Worm (Caenorhabditis elegans) whole organism, L4 larva: Measurements from ENCODE around the gene puf-12.

ENCODE experiments used
- F10B5.3 ChIP-seq: sonication (generic microtip); optimal IDR thresholded peaks from 2 replicates; lab custom pipeline; 2016; ENCODE audit warnings: mild to moderate bottlenecking, missing genetic modification characterization, missing compliant biosample characterization
- F37D6.2 ChIP-seq: sonication (generic microtip); optimal IDR thresholded peaks from 2 replicates; lab custom pipeline; 2016; ENCODE audit warnings: mild to moderate bottlenecking, missing genetic modification characterization, missing compliant biosample characterization
- F44E2.7 ChIP-seq: fragments of 200-800 bp; sonication (Bioruptor generic); IDR thresholded peaks from 2 replicates; pipeline ENCODE4 v2.1.2; 2022; ENCODE audit warnings: missing genetic modification characterization, missing compliant biosample characterization
- F49E8.2 ChIP-seq: sonication (generic microtip); optimal IDR thresholded peaks from 2 replicates; lab custom pipeline; 2016; ENCODE audit warnings: missing compliant biosample characterization, mild to moderate bottlenecking, missing genetic modification characterization, borderline replicate concordance
- Y48G9A.11 ChIP-seq: fragments of 200-800 bp; sonication (Bioruptor generic); IDR thresholded peaks from 2 replicates; pipeline ENCODE4 v1.3.6; 2022; ENCODE audit warnings: missing genetic modification reagents, missing genetic modification characterization, missing compliant biosample characterization
- aha-1 ChIP-seq: fragments of 150-350 bp; peaks from one replicate; lab custom pipeline; 2014; ENCODE audit warnings: missing biosample characterization, missing genetic modification characterization
- arid-1 ChIP-seq: fragments of 200-800 bp; sonication (Bioruptor generic); conservative IDR thresholded peaks from 2 replicates; pipeline ENCODE4 v1.3.6; 2022; ENCODE audit warnings: missing genetic modification reagents, missing genetic modification characterization, missing compliant biosample characterization
- ceh-44 ChIP-seq: fragments of 200-800 bp; sonication (Bioruptor generic); IDR thresholded peaks from 2 replicates; pipeline ENCODE4 v1.3.6; 2022; ENCODE audit warnings: missing genetic modification reagents, missing genetic modification characterization, missing compliant biosample characterization
- daf-16 ChIP-seq, 3 experiments: sonication (generic microtip); optimal IDR thresholded peaks; 2 replicates each; lab custom pipeline; 2016 to 2017; ENCODE audit warnings: missing genetic modification characterization in 3 of 3, missing genetic modification reagents in 3 of 3, mild to moderate bottlenecking in 2 of 3, missing compliant biosample characterization in 2 of 3, missing biosample characterization in 1 of 3, moderate library complexity in 1 of 3
- daf-8 ChIP-seq: fragments of 200-800 bp; sonication (Bioruptor generic); IDR thresholded peaks from 2 replicates; pipeline ENCODE4 v1.3.6; 2022; ENCODE audit warnings: missing genetic modification characterization, missing compliant biosample characterization
- dmd-9 ChIP-seq: fragments of 200-800 bp; sonication (Bioruptor generic); IDR thresholded peaks from 2 replicates; pipeline ENCODE4 v1.3.6; 2022; ENCODE audit warnings: missing genetic modification reagents, missing genetic modification characterization, missing compliant biosample characterization
- dve-1 ChIP-seq: sonication (generic microtip); optimal IDR thresholded peaks from 2 replicates; lab custom pipeline; 2017; ENCODE audit warnings: antibody characterized with exemption, mild to moderate bottlenecking, missing genetic modification characterization, missing compliant biosample characterization; ENCODE audit not compliant: insufficient read depth
- egl-43 ChIP-seq: fragments of 200-800 bp; sonication (Bioruptor generic); IDR thresholded peaks from 2 replicates; pipeline ENCODE4 v1.3.6; 2022; ENCODE audit warnings: missing genetic modification reagents, missing genetic modification characterization, missing compliant biosample characterization
- fkh-10 ChIP-seq: fragments of 150-350 bp; optimal IDR thresholded peaks from 2 replicates; lab custom pipeline; 2014; ENCODE audit warnings: missing biosample characterization, missing genetic modification reagents, missing genetic modification characterization
- gei-8 ChIP-seq: fragments of 200-800 bp; sonication (Bioruptor generic); optimal IDR thresholded peaks from 2 replicates; lab custom pipeline; 2018; ENCODE audit warnings: mild to moderate bottlenecking, missing genetic modification characterization, missing compliant biosample characterization
- hif-1 ChIP-seq, 2 experiments: sonication (generic microtip); optimal IDR thresholded peaks; 2 replicates each; lab custom pipeline; 2016 to 2017; ENCODE audit warnings: missing compliant biosample characterization in 2 of 2, missing genetic modification characterization in 2 of 2, missing genetic modification reagents in 2 of 2, missing genotype in 2 of 2, mild to moderate bottlenecking in 1 of 2
- hmg-1.1 ChIP-seq: fragments of 200-800 bp; sonication (Bioruptor generic); IDR thresholded peaks from 2 replicates; pipeline ENCODE4 v1.3.6; 2022; ENCODE audit warnings: missing genetic modification reagents, missing genetic modification characterization, missing compliant biosample characterization
- lin-1 ChIP-seq: fragments of 200-800 bp; sonication (Bioruptor generic); IDR thresholded peaks from 2 replicates; pipeline ENCODE4 v1.3.6; 2022; ENCODE audit warnings: missing genetic modification reagents, missing genetic modification characterization, missing compliant biosample characterization
- lin-13 ChIP-seq: fragments of 150-350 bp; optimal IDR thresholded peaks from 2 replicates; lab custom pipeline; 2014; ENCODE audit warnings: missing biosample characterization, missing genetic modification reagents, missing genetic modification characterization
- lin-15B ChIP-seq: fragments of 150-350 bp; sonication (generic microtip); optimal IDR thresholded peaks from 3 replicates; lab custom pipeline; 2014; ENCODE audit warnings: missing biosample characterization, missing genetic modification characterization
- lin-29 ChIP-seq: fragments of 200-800 bp; sonication (Bioruptor generic); IDR thresholded peaks from 2 replicates; pipeline ENCODE4 v1.3.6; 2022; ENCODE audit warnings: missing genetic modification reagents, missing genetic modification characterization, missing compliant biosample characterization
- lsy-2 ChIP-seq, 2 experiments: fragments of 150-350 bp in 1 of 2; sonication (generic microtip) in 1 of 2; optimal IDR thresholded peaks; 2 replicates each; lab custom pipeline; 2014 to 2017; ENCODE audit warnings: missing biosample characterization in 2 of 2, missing genetic modification characterization in 2 of 2
- madf-5 ChIP-seq, 2 experiments: fragments of 200-800 bp; sonication (Bioruptor generic); IDR thresholded peaks; 2 replicates each; pipeline ENCODE4 v1.3.6; 2022; ENCODE audit warnings: missing compliant biosample characterization in 2 of 2, missing genetic modification characterization in 2 of 2
- madf-9 ChIP-seq: fragments of 200-800 bp; sonication (Bioruptor generic); conservative IDR thresholded peaks from 2 replicates; pipeline ENCODE4 v1.3.6; 2022; ENCODE audit warnings: missing genetic modification reagents, missing genetic modification characterization, missing compliant biosample characterization
- nhr-10 ChIP-seq: fragments of 150-350 bp; optimal IDR thresholded peaks from 2 replicates; lab custom pipeline; 2014; ENCODE audit warnings: missing biosample characterization, missing genetic modification characterization
- nhr-11 ChIP-seq: fragments of 150-350 bp; optimal IDR thresholded peaks from 2 replicates; lab custom pipeline; 2014; ENCODE audit warnings: missing biosample characterization, missing genetic modification characterization
- nhr-237 ChIP-seq: sonication (generic microtip); optimal IDR thresholded peaks from 2 replicates; lab custom pipeline; 2017; ENCODE audit warnings: missing biosample characterization, missing genetic modification characterization
- nhr-28 ChIP-seq: fragments of 150-350 bp; optimal IDR thresholded peaks from 2 replicates; lab custom pipeline; 2014; ENCODE audit warnings: missing biosample characterization, missing genetic modification characterization
- nhr-6 ChIP-seq: fragments of 150-350 bp; optimal IDR thresholded peaks from 2 replicates; lab custom pipeline; 2014; ENCODE audit warnings: missing biosample characterization, missing genetic modification characterization
- nhr-77 ChIP-seq: fragments of 150-350 bp; optimal IDR thresholded peaks from 2 replicates; lab custom pipeline; 2014; ENCODE audit warnings: missing biosample characterization, missing genetic modification characterization
- pha-4 ChIP-seq, 2 experiments: fragments of 150-350 bp in 1 of 2; fragments of 200-800 bp in 1 of 2; sonication (Bioruptor generic) in 1 of 2; IDR thresholded peaks in 1 of 2; optimal IDR thresholded peaks in 1 of 2; 2 replicates each; pipeline versions ENCODE4 v1.3.6 to Lab custom; 2014 to 2022; ENCODE audit warnings: missing genetic modification characterization in 2 of 2, missing genetic modification reagents in 2 of 2, missing biosample characterization in 1 of 2, missing compliant biosample characterization in 1 of 2
- pqm-1 ChIP-seq: sonication (generic microtip); optimal IDR thresholded peaks from 2 replicates; lab custom pipeline; 2017; ENCODE audit warnings: missing biosample characterization, missing genetic modification characterization
- sdz-12 ChIP-seq: fragments of 200-800 bp; sonication (Bioruptor generic); optimal IDR thresholded peaks from 2 replicates; lab custom pipeline; 2018; ENCODE audit warnings: mild to moderate bottlenecking, missing genetic modification characterization, missing compliant biosample characterization
- snpc-1.2 ChIP-seq: fragments of 200-800 bp; sonication (Bioruptor generic); IDR thresholded peaks from 2 replicates; pipeline ENCODE4 v1.3.6; 2022; ENCODE audit warnings: missing genetic modification reagents, missing genetic modification characterization, missing compliant biosample characterization
- spr-3 ChIP-seq: fragments of 200-800 bp; sonication (Bioruptor generic); optimal IDR thresholded peaks from 2 replicates; lab custom pipeline; 2018; ENCODE audit warnings: mild to moderate bottlenecking, missing genetic modification characterization, missing compliant biosample characterization
- unc-39 ChIP-seq: sonication (generic microtip); optimal IDR thresholded peaks from 2 replicates; lab custom pipeline; 2017; ENCODE audit warnings: missing biosample characterization, missing genetic modification characterization
- zip-2 ChIP-seq: fragments of 150-350 bp; optimal IDR thresholded peaks from 2 replicates; lab custom pipeline; 2014; ENCODE audit warnings: missing biosample characterization, missing genetic modification characterization

The puf-12 gene

DNA sequence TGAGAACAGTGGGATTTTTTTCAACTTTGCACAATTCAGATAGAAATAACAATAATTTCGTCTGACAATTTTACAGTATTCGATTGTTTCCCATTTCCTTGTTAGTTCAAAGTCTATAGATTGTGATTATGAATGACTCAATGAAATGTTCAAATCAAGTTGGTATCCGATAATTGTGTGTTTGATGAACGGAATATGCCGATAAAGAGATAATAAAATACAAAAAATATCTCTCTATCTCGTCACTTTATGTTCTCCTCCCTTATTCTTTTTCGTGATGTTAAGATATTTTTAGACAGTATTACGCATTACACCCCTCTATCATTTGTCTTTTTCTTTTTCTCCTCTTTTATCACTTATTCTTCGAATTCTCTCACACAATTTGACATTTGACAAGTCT is 22.4 kb downstream of the puf-12 start, which contains the start of gene F27E5.7:
Gene F27E5.7, plus strand, starts transcription at position 301 of the 400 bp plus-strand sequence.
- TF ChIP-seq nhr-28 (tag; lab: Kevin White, UChicago) (no peak), daf-16 (GFP tag; optimal IDR thresholded peaks at IDR 0.05; lab: Kevin White, UChicago) (no peak), daf-16 (tag; optimal IDR thresholded peaks at IDR 0.05; lab: Kevin White, UChicago) (no peak), F44E2.7 (no peak), madf-9 (no peak), dve-1 (tag; lab: Kevin White, UChicago) (no peak), madf-5 (GFP tag; IDR thresholded peaks at IDR 0.05; lab: Robert Waterston, UW) (no peak), lin-15B (tag; lab: Kevin White, UChicago) (no peak), F10B5.3 (tag; lab: Kevin White, UChicago) (no peak), nhr-237 (tag; lab: Kevin White, UChicago) (no peak), nhr-11 (tag; lab: Kevin White, UChicago) (no peak), F37D6.2 (tag; lab: Kevin White, UChicago) (no peak), Y48G9A.11 (GFP tag; lab: Robert Waterston, UW) (no peak), hmg-1.1 (no peak)
- TF ChIP-seq, all 104 proteins: peak for 0

DNA sequence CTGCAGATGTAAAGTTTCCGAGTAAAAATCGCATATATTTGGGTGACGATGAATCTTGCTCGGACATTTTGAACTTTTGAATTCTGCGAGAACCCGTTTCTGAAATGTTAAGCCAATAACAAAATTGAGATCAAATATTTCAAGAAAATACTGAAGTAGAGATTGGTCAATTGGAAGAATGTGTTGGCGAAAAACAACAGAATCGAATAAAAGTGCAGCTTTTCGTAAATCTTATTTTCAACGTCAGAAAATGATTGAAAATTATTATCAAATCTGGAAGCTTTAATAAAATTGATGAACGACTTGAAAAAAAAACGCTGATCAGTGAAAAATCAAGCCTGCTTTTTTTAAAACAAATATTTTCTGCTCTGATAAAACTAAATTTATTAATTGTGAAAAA is 27.3 kb downstream of the puf-12 start, which contains the start of gene F27E5.8:
Gene F27E5.8, minus strand, starts transcription at position 101 of the 400 bp plus-strand sequence.
- TF ChIP-seq zip-2 (tag; lab: Kevin White, UChicago): no peak
- TF ChIP-seq ceh-44 (GFP tag; lab: Robert Waterston, UW): no peak
- TF ChIP-seq gei-8: no peak
- TF ChIP-seq lin-13 (GFP tag; lab: Kevin White, UChicago): no peak
- no peak for TF ChIP-seq unc-39 (tag; lab: Kevin White, UChicago)
- no peak for TF ChIP-seq sdz-12
- TF ChIP-seq F49E8.2 (tag; lab: Kevin White, UChicago): no peak
- TF ChIP-seq fkh-10 (GFP tag; lab: Kevin White, UChicago): no peak
- no peak for TF ChIP-seq nhr-10 (tag; lab: Kevin White, UChicago)
- no peak for TF ChIP-seq hmg-1.1

DNA sequence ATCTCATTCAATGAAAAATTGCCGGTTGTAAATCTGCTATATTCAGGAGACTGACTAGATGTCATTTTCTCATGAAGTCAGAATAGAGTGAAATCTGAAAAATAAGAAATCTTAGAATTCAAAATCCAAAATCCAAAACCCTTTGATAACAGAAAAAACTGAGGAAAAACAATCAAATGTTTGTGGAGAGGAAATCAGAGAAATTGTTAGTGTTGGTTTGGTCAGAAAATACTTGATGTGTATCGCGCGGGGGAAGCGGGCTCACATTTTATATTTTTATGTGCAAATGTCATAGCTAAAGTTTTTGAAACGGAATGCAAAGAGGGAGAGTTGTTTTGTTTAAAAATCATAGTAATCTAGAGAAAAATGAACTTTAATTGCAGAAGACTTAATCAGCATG is 31.6 kb downstream of the puf-12 start, which contains the start of gene F27E5.5:
Gene F27E5.5, minus strand, starts transcription at position 101 of the 400 bp plus-strand sequence.
- TF ChIP-seq nhr-6 (tag; lab: Kevin White, UChicago): no peak
- no peak for TF ChIP-seq F37D6.2 (tag; lab: Kevin White, UChicago)
- TF ChIP-seq spr-3 (GFP tag; lab: Kevin White, UChicago): no peak
- no peak for TF ChIP-seq pha-4 (GFP tag; IDR thresholded peaks at IDR 0.05; lab: Robert Waterston, UW)
- TF ChIP-seq pha-4 (tag; optimal IDR thresholded peaks at IDR 0.05; lab: Kevin White, UChicago): no peak
- TF ChIP-seq arid-1: no peak
- no peak for TF ChIP-seq lin-13 (GFP tag; lab: Kevin White, UChicago)
- TF ChIP-seq Y48G9A.11 (GFP tag; lab: Robert Waterston, UW): no peak
- TF ChIP-seq nhr-77 (tag; lab: Kevin White, UChicago): no peak
- TF ChIP-seq egl-43 (GFP tag; lab: Robert Waterston, UW): no peak
- TF ChIP-seq lsy-2 (tag; optimal IDR thresholded peaks at IDR 0.05; lab: Kevin White, UChicago): no peak
- no peak for TF ChIP-seq snpc-1.2 (GFP tag; lab: Robert Waterston, UW)
- TF ChIP-seq lin-29 (GFP tag; lab: Robert Waterston, UW): no peak
- TF ChIP-seq nhr-11 (tag; lab: Kevin White, UChicago): no peak
- TF ChIP-seq dmd-9 (GFP tag; lab: Robert Waterston, UW): no peak

DNA sequence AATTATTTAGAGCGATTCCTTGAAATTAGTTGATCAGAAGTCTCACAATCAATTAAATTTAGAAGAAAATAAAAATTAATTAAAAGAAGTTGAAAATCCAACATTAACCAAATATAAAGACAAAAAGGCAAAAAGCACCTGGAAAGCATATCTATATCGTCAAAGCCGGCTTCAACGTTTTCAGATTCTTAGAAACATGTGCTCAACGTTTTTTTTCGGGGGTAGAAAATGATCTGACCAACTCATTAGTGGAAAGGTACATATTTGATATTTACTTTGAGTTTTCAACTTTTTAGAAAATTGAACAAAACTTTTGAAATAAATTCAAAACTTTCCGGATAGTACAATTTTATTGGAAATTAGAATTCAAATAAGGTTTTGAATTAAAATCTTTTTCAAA is 32.7 kb downstream of the puf-12 start:
- TF ChIP-seq egl-43 (GFP tag; lab: Robert Waterston, UW) (no peak), daf-8 (GFP tag; lab: Robert Waterston, UW) (no peak), nhr-237 (tag; lab: Kevin White, UChicago) (no peak), nhr-11 (tag; lab: Kevin White, UChicago) (peak; percentile 26), lin-1 (no peak), aha-1 (tag; lab: Kevin White, UChicago) (peak; percentile 76), hif-1 (tag; optimal IDR thresholded peaks at IDR 0.05; lab: Kevin White, UChicago) (no peak), pqm-1 (tag; lab: Kevin White, UChicago) (no peak)
